Worm (Caenorhabditis elegans) whole organism, mixed stage, embryonic: Measurements from ENCODE around the gene nlp-48.

Experiments
- ces-1 ChIP-seq: fragments of 150-350 bp; optimal IDR thresholded peaks from 2 replicates; lab custom pipeline; 2014; ENCODE audit warnings: missing biosample characterization, missing genetic modification reagents, missing genetic modification characterization
- elt-3 ChIP-seq: fragments of 150-350 bp; optimal IDR thresholded peaks from 2 replicates; lab custom pipeline; 2014; ENCODE audit warnings: missing biosample characterization, missing genetic modification characterization
- mep-1 ChIP-seq: fragments of 150-350 bp; optimal IDR thresholded peaks from 2 replicates; lab custom pipeline; 2017; ENCODE audit warnings: missing biosample characterization, missing genetic modification reagents, missing genetic modification characterization, inconsistent platforms
- pha-4 ChIP-seq: fragments of 150-350 bp; optimal IDR thresholded peaks from 2 replicates; lab custom pipeline; 2018; ENCODE audit warnings: missing biosample characterization, missing genetic modification reagents, missing genetic modification characterization
- snpc-4 ChIP-seq: fragments of 150-350 bp; optimal IDR thresholded peaks from 2 replicates; lab custom pipeline; 2014; ENCODE audit warnings: missing biosample characterization, missing genetic modification characterization
- sptf-1 ChIP-seq: sonication (generic microtip); optimal IDR thresholded peaks from 2 replicates; lab custom pipeline; 2017; ENCODE audit warnings: mild to moderate bottlenecking, missing genetic modification characterization, moderate library complexity, missing compliant biosample characterization
- unc-39 ChIP-seq: fragments of 150-350 bp; optimal IDR thresholded peaks from 2 replicates; lab custom pipeline; 2014; ENCODE audit warnings: missing biosample characterization, missing genetic modification characterization
- ztf-11 ChIP-seq: fragments of 150-350 bp; optimal IDR thresholded peaks from 2 replicates; lab custom pipeline; 2014; ENCODE audit warnings: missing biosample characterization, missing genetic modification characterization

DNA sequence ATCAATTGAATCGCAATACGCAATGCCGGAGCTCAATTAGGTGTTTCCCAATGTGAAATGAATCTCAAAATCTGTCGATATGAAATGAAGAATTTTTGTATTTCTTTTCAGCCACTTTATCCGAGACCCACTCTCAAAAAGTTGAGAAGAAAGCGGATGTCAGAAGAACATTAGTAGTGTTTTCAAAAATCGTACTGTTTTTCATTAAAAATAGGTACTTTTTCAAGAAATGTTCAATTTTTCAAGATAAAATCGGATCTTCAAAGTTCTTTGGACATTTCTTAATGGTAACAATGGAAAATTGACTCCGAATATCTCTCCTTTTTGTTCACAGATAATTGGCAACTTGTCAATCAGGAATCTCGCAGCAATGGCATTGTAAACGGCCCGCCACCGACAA, 39.7 kb downstream of the nlp-48 start, which contains the start of gene flp-25:
- TF ChIP-seq mep-1 (no peak), ces-1 (no peak), elt-3 (tag; lab: Kevin White, UChicago) (no peak), unc-39 (tag; lab: Kevin White, UChicago) (no peak), ztf-11 (no peak), sptf-1 (tag; lab: Kevin White, UChicago) (no peak), snpc-4 (no peak), pha-4 (tag; lab: Kevin White, UChicago) (no peak)
